Fruit fly (Drosophila melanogaster) whole organism, embryonic: ENCODE measurements around the gene Bili.

Experiments
- BtbVII ChIP-seq: fragments of 200-800 bp; sonication (Bioruptor generic); optimal IDR thresholded peaks from 3 replicates; lab custom pipeline; 2017; ENCODE audit warnings: missing biosample characterization, mild to moderate bottlenecking, missing genetic modification characterization
- CG10654 ChIP-seq: fragments of 200-800 bp; sonication (Bioruptor generic); optimal IDR thresholded peaks from 2 replicates; lab custom pipeline; 2016; ENCODE audit warnings: missing biosample characterization, missing genetic modification characterization
- CG11247 ChIP-seq: fragments of 200-800 bp; sonication (Bioruptor generic); IDR thresholded peaks from 2 replicates; pipeline ENCODE4 v1.3.6; 2022; ENCODE audit warnings: missing biosample characterization, missing genetic modification characterization
- CG11723 ChIP-seq: fragments of 200-800 bp; sonication (Bioruptor generic); optimal IDR thresholded peaks from 2 replicates; lab custom pipeline; 2017; ENCODE audit warnings: missing biosample characterization, mild to moderate bottlenecking, missing genetic modification characterization
- CG1233 ChIP-seq: fragments of 200-800 bp; sonication (Bioruptor generic); optimal IDR thresholded peaks from 4 replicates; lab custom pipeline; 2018; ENCODE audit warnings: missing biosample characterization, mild to moderate bottlenecking, missing genetic modification characterization
- CG13624 ChIP-seq: fragments of 200-800 bp; sonication (Bioruptor generic); optimal IDR thresholded peaks from 2 replicates; lab custom pipeline; 2016; ENCODE audit warnings: missing biosample characterization, missing genetic modification characterization
- CG15514 ChIP-seq: fragments of 200-800 bp; sonication (Bioruptor generic); optimal IDR thresholded peaks from 3 replicates; lab custom pipeline; 2017; ENCODE audit warnings: missing biosample characterization, missing genetic modification characterization, mild to moderate bottlenecking, moderate library complexity, missing genetic modification reagents
- CG15601 ChIP-seq: fragments of 200-800 bp; sonication (Bioruptor generic); optimal IDR thresholded peaks from 3 replicates; lab custom pipeline; 2019; ENCODE audit warnings: missing biosample characterization, mild to moderate bottlenecking, missing genetic modification characterization, moderate library complexity
- CG17612 ChIP-seq: fragments of 200-800 bp; sonication (Bioruptor generic); IDR thresholded peaks from 2 replicates; pipeline ENCODE4 v1.3.6; 2022; ENCODE audit warnings: missing biosample characterization, missing genetic modification characterization
- CG2129 ChIP-seq: fragments of 200-800 bp; sonication (Bioruptor generic); IDR thresholded peaks from 2 replicates; pipeline ENCODE4 v1.3.6; 2022; ENCODE audit warnings: missing biosample characterization, missing genetic modification characterization; ENCODE audit not compliant: partially characterized antibody
- CG2199 ChIP-seq: fragments of 200-800 bp; sonication (Bioruptor generic); IDR thresholded peaks from 3 replicates; pipeline ENCODE4 v1.3.6; 2022; ENCODE audit warnings: missing biosample characterization, missing genetic modification characterization
- CG2712 ChIP-seq: fragments of 200-800 bp; optimal IDR thresholded peaks from 3 replicates; lab custom pipeline; 2019; ENCODE audit warnings: missing biosample characterization, mild to moderate bottlenecking, missing genetic modification characterization, moderate library complexity
- CG30020 ChIP-seq: fragments of 200-800 bp; optimal IDR thresholded peaks from 2 replicates; lab custom pipeline; 2019; ENCODE audit warnings: missing biosample characterization, mild to moderate bottlenecking, missing genetic modification characterization, moderate library complexity
- CG34376 ChIP-seq: fragments of 200-800 bp; sonication (Bioruptor generic); optimal IDR thresholded peaks from 2 replicates; lab custom pipeline; 2018; ENCODE audit warnings: missing biosample characterization, mild to moderate bottlenecking, missing genetic modification characterization
- CG4854 ChIP-seq: fragments of 200-800 bp; sonication (Bioruptor generic); optimal IDR thresholded peaks from 2 replicates; lab custom pipeline; 2016; ENCODE audit warnings: missing biosample characterization, missing genetic modification characterization, inconsistent platforms
- CG7928 ChIP-seq: fragments of 200-800 bp; sonication (Bioruptor generic); optimal IDR thresholded peaks from 2 replicates; lab custom pipeline; 2017; ENCODE audit warnings: missing biosample characterization, mild to moderate bottlenecking, missing genetic modification characterization
- CG8359 ChIP-seq: fragments of 200-800 bp; sonication (Bioruptor generic); optimal IDR thresholded peaks from 2 replicates; lab custom pipeline; 2017; ENCODE audit warnings: missing biosample characterization, mild to moderate bottlenecking, missing genetic modification characterization, borderline replicate concordance
- D19A ChIP-seq: fragments of 200-800 bp; optimal IDR thresholded peaks from 3 replicates; lab custom pipeline; 2019; ENCODE audit warnings: missing biosample characterization, mild to moderate bottlenecking, missing genetic modification characterization, moderate library complexity
- Deaf1 ChIP-seq: fragments of 200-800 bp; optimal IDR thresholded peaks from 3 replicates; lab custom pipeline; 2019; ENCODE audit warnings: missing biosample characterization, mild to moderate bottlenecking, missing genetic modification characterization, moderate library complexity
- Dll ChIP-seq: fragments of 200-800 bp; sonication (Bioruptor generic); IDR thresholded peaks from 4 replicates; pipeline ENCODE4 v1.3.6; 2022; ENCODE audit warnings: missing biosample characterization, missing genetic modification characterization; ENCODE audit not compliant: partially characterized antibody
- GATAe ChIP-seq: fragments of 200-800 bp; sonication (Bioruptor generic); conservative IDR thresholded peaks from 2 replicates; pipeline ENCODE4 v1.3.6; 2022; ENCODE audit warnings: missing biosample characterization, missing genetic modification characterization
- Hmr ChIP-seq: fragments of 200-800 bp; sonication (Bioruptor generic); optimal IDR thresholded peaks from 3 replicates; lab custom pipeline; 2017; ENCODE audit warnings: mild to moderate bottlenecking, missing biosample characterization, missing genetic modification reagents, missing genetic modification characterization
- Hr39 ChIP-seq: fragments of >200 bp; optimal IDR thresholded peaks from 2 replicates; lab custom pipeline; 2017
- Kr ChIP-seq: fragments of 200-800 bp; sonication (Bioruptor generic); optimal IDR thresholded peaks from 2 replicates; lab custom pipeline; 2017; ENCODE audit warnings: missing biosample characterization, mild to moderate bottlenecking, missing genetic modification characterization
- Med ChIP-seq: fragments of 200-800 bp; sonication (Bioruptor generic); peaks from one replicate; lab custom pipeline; 2016; ENCODE audit warnings: missing biosample characterization, missing genetic modification characterization, mild to moderate bottlenecking, inconsistent platforms, moderate library complexity
- Nf-YA ChIP-seq: fragments of 200-800 bp; sonication (Bioruptor generic); IDR thresholded peaks from 2 replicates; pipeline ENCODE4 v1.3.6; 2022; ENCODE audit warnings: missing biosample characterization, missing genetic modification characterization
- Sox102F ChIP-seq: fragments of 200-800 bp; sonication (Bioruptor generic); optimal IDR thresholded peaks from 2 replicates; lab custom pipeline; 2018; ENCODE audit warnings: missing biosample characterization, mild to moderate bottlenecking, missing genetic modification characterization, moderate library complexity
- YL-1 ChIP-seq: fragments of 200-800 bp; sonication (Bioruptor generic); optimal IDR thresholded peaks from 3 replicates; lab custom pipeline; 2017; ENCODE audit warnings: missing biosample characterization, mild to moderate bottlenecking, missing genetic modification characterization
- ab ChIP-seq: fragments of 200-800 bp; sonication (Bioruptor generic); optimal IDR thresholded peaks from 2 replicates; lab custom pipeline; 2016; ENCODE audit warnings: missing biosample characterization, missing genetic modification characterization
- cad ChIP-seq: fragments of >200 bp; optimal IDR thresholded peaks from 2 replicates; lab custom pipeline; 2017; ENCODE audit warnings: missing biosample characterization, missing genetic modification characterization
- cas ChIP-seq: fragments of 200-800 bp; sonication (Bioruptor generic); IDR thresholded peaks from 2 replicates; pipeline ENCODE4 v1.3.6; 2022; ENCODE audit warnings: missing biosample characterization, missing genetic modification characterization
- danr ChIP-seq: fragments of 200-800 bp; sonication (Bioruptor generic); IDR thresholded peaks from 2 replicates; pipeline ENCODE4 v1.3.6; 2022; ENCODE audit warnings: missing biosample characterization, missing genetic modification characterization
- disco-r ChIP-seq: fragments of 200-800 bp; sonication (Bioruptor generic); optimal IDR thresholded peaks from 2 replicates; lab custom pipeline; 2016; ENCODE audit warnings: missing biosample characterization, missing genetic modification characterization
- ewg ChIP-seq: fragments of 200-800 bp; sonication (Bioruptor generic); optimal IDR thresholded peaks from 3 replicates; lab custom pipeline; 2017; ENCODE audit warnings: mild to moderate bottlenecking, missing biosample characterization, missing genetic modification reagents, missing genetic modification characterization
- fru ChIP-seq: fragments of >200 bp; optimal IDR thresholded peaks from 2 replicates; lab custom pipeline; 2017
- gcm ChIP-seq: fragments of 200-800 bp; sonication (Bioruptor generic); optimal IDR thresholded peaks from 2 replicates; lab custom pipeline; 2019; ENCODE audit warnings: missing biosample characterization, mild to moderate bottlenecking, missing genetic modification characterization, moderate library complexity
- mam ChIP-seq: fragments of 200-800 bp; sonication (Bioruptor generic); optimal IDR thresholded peaks from 3 replicates; lab custom pipeline; 2016; ENCODE audit warnings: missing biosample characterization, missing genetic modification characterization
- mirr ChIP-seq: fragments of 200-800 bp; sonication (Bioruptor generic); optimal IDR thresholded peaks from 3 replicates; lab custom pipeline; 2018; ENCODE audit warnings: missing biosample characterization, mild to moderate bottlenecking, missing genetic modification characterization
- mld ChIP-seq: fragments of 200-800 bp; sonication (Bioruptor generic); IDR thresholded peaks from 3 replicates; pipeline ENCODE4 v1.3.6; 2022; ENCODE audit warnings: missing biosample characterization, missing genetic modification characterization; ENCODE audit not compliant: partially characterized antibody
- nmo ChIP-seq: fragments of 200-800 bp; sonication (Bioruptor generic); optimal IDR thresholded peaks from 2 replicates; lab custom pipeline; 2018; ENCODE audit warnings: missing biosample characterization, mild to moderate bottlenecking, missing genetic modification characterization, moderate library complexity
- repo ChIP-seq: fragments of 200-800 bp; sonication (Bioruptor generic); optimal IDR thresholded peaks from 2 replicates; lab custom pipeline; 2016; ENCODE audit warnings: missing biosample characterization, missing genetic modification characterization
- salm ChIP-seq: fragments of 200-800 bp; sonication (Bioruptor generic); optimal IDR thresholded peaks from 2 replicates; lab custom pipeline; 2018; ENCODE audit warnings: missing biosample characterization, mild to moderate bottlenecking, missing genetic modification characterization
- sens ChIP-seq: fragments of 200-800 bp; sonication (Bioruptor generic); peaks from one replicate; lab custom pipeline; 2016; ENCODE audit warnings: missing biosample characterization, missing genetic modification characterization
- slp2 ChIP-seq: fragments of 200-800 bp; sonication (Bioruptor generic); optimal IDR thresholded peaks from 2 replicates; lab custom pipeline; 2016; ENCODE audit warnings: missing biosample characterization, missing genetic modification characterization
- ssp ChIP-seq: fragments of 200-800 bp; sonication (Bioruptor generic); IDR thresholded peaks from 2 replicates; pipeline ENCODE4 v1.3.6; 2022; ENCODE audit warnings: missing biosample characterization, missing genetic modification characterization
- stwl ChIP-seq: fragments of 200-800 bp; sonication (Bioruptor generic); optimal IDR thresholded peaks from 3 replicates; lab custom pipeline; 2018; ENCODE audit warnings: missing biosample characterization, mild to moderate bottlenecking, missing genetic modification characterization, moderate library complexity
- sug ChIP-seq: fragments of 200-800 bp; optimal IDR thresholded peaks from 2 replicates; lab custom pipeline; 2019; ENCODE audit warnings: missing biosample characterization, mild to moderate bottlenecking, missing genetic modification characterization, moderate library complexity
- tll ChIP-seq, 2 experiments: fragments of 200-800 bp in 1 of 2; fragments of >200 bp in 1 of 2; sonication (Bioruptor generic) in 1 of 2; optimal IDR thresholded peaks; 2 replicates each; lab custom pipeline; 2017 to 2019; ENCODE audit warnings: missing biosample characterization in 2 of 2, missing genetic modification characterization in 2 of 2, mild to moderate bottlenecking in 1 of 2, moderate library complexity in 1 of 2
- trem ChIP-seq: fragments of 200-800 bp; optimal IDR thresholded peaks from 3 replicates; lab custom pipeline; 2019; ENCODE audit warnings: missing biosample characterization, mild to moderate bottlenecking, missing genetic modification characterization, moderate library complexity
- twi ChIP-seq: fragments of 200-800 bp; optimal IDR thresholded peaks from 2 replicates; lab custom pipeline; 2019; ENCODE audit warnings: missing biosample characterization, mild to moderate bottlenecking, missing genetic modification characterization, moderate library complexity
- unc-4 ChIP-seq: fragments of 200-800 bp; sonication (Bioruptor generic); IDR thresholded peaks from 2 replicates; pipeline ENCODE4 v1.3.6; 2022; ENCODE audit warnings: missing biosample characterization, missing genetic modification characterization; ENCODE audit not compliant: partially characterized antibody
- z ChIP-seq: fragments of 200-800 bp; sonication (Bioruptor generic); IDR thresholded peaks from 3 replicates; pipeline ENCODE4 v1.3.6; 2022; ENCODE audit warnings: missing biosample characterization, missing genetic modification characterization

Bili gene

DNA sequence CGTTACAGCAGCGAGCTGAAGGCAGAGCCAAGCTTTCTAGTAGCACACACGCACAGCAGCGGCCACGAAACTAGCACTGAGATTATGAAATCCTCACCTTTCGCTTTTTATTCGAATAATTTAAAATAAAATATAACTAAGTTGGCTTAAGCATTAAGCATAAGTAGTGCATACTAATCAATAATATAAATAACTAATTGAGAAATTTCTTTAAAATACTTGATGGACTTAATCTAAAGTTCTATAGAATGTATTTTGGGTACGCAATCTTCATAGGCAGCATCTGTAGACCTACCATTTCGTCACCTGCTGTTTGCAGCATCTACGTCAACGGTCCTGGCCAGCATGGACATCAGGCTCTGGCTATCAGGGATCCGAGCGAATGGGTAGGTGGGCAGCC, 21.2 kb downstream of the Bili start (continued):
- TF ChIP-seq CG17612 (GFP tag; lab: Robert Waterston, UW) (no peak), cas (GFP tag; lab: Robert Waterston, UW) (no peak), mam (GFP tag; lab: Kevin White, UChicago) (no peak), slp2 (no peak), CG11723 (GFP tag; lab: Kevin White, UChicago) (no peak), CG4854 (no peak), tll (GFP tag; optimal IDR thresholded peaks at IDR 0.05; lab: Kevin White, UChicago) (no peak), CG10654 (GFP tag; lab: Kevin White, UChicago) (no peak), CG7928 (GFP tag; lab: Kevin White, UChicago) (no peak), CG15601 (tag; lab: Kevin White, UChicago) (no peak), YL-1 (GFP tag; lab: Kevin White, UChicago) (no peak), CG2712 (peak; percentile 30), unc-4 (GFP tag; lab: Robert Waterston, UW) (no peak), sens (peak; percentile 57), ewg (no peak), nmo (GFP tag; lab: Kevin White, UChicago) (no peak), BtbVII (GFP tag; lab: Kevin White, UChicago) (no peak), CG15514 (peak; percentile 13), GATAe (GFP tag; lab: Robert Waterston, UW) (no peak), D19A (tag; lab: Kevin White, UChicago) (no peak), mirr (GFP tag; lab: Kevin White, UChicago) (no peak), gcm (GFP tag; lab: Kevin White, UChicago) (no peak), Hr39 (lab: Kevin White, UChicago) (no peak), cad (GFP tag; lab: Kevin White, UChicago) (no peak), Hmr (peak; percentile 34), Sox102F (GFP tag; lab: Kevin White, UChicago) (peak; percentile 4), trem (tag; lab: Kevin White, UChicago) (no peak), CG30020 (tag; lab: Kevin White, UChicago) (no peak), Med (peak; percentile 49), Deaf1 (tag; lab: Kevin White, UChicago) (no peak), mld (GFP tag; lab: Robert Waterston, UW) (no peak), CG34376 (peak; percentile 23), CG13624 (GFP tag; lab: Kevin White, UChicago) (no peak), Kr (GFP tag; lab: Kevin White, UChicago) (no peak), z (no peak), disco-r (GFP tag; lab: Kevin White, UChicago) (no peak), stwl (tag; lab: Kevin White, UChicago) (no peak), sug (peak; percentile 32), CG2199 (GFP tag; lab: Robert Waterston, UW) (no peak), salm (tag; lab: Kevin White, UChicago) (no peak), Nf-YA (GFP tag; lab: Robert Waterston, UW) (no peak), danr (GFP tag; lab: Robert Waterston, UW) (no peak), twi (no peak), fru (lab: Kevin White, UChicago) (no peak), repo (GFP tag; lab: Kevin White, UChicago) (no peak), CG11247 (no peak), CG2129 (GFP tag; lab: Robert Waterston, UW) (no peak), CG1233 (no peak), ssp (no peak), ab (GFP tag; lab: Kevin White, UChicago) (no peak), CG8359 (no peak), Dll (GFP tag; lab: Robert Waterston, UW) (no peak)
